Fruit fly (Drosophila melanogaster) S2 (cell line): ENCODE results near the gene Qtzl.

Experiments used
- CG8478 ChIP-seq: fragments of >200 bp; optimal IDR thresholded peaks from 2 replicates; lab custom pipeline; 2018
- CTCF ChIP-seq, 2 experiments: fragments of >200 bp; optimal IDR thresholded peaks; 2 replicates each; lab custom pipeline; 2018

Qtzl gene

dm6 chr2L:12003792-12004210, 8.3 kb downstream of the Qtzl start:
- TF ChIP-seq CTCF (optimal IDR thresholded peaks at IDR 0.05; lab: Kevin White, UChicago) = peak; percentile 88 to 97
- TF ChIP-seq CG8478 (lab: Kevin White, UChicago) = no peak

dm6 chr2L:12004211-12004979, 8.9 kb downstream of the Qtzl start:
- TF ChIP-seq CTCF (optimal IDR thresholded peaks at IDR 0.05; lab: Kevin White, UChicago) (no peak), CG8478 (lab: Kevin White, UChicago) (no peak)

dm6 chr2L:12005436-12006396, 10.2 kb downstream of the Qtzl start:
- TF ChIP-seq CG8478 (lab: Kevin White, UChicago) (no peak), CTCF (optimal IDR thresholded peaks at IDR 0.05; lab: Kevin White, UChicago) (no peak)

dm6 chr2L:12006397-12007330, 11.1 kb downstream of the Qtzl start:
- no peak for TF ChIP-seq CG8478 (lab: Kevin White, UChicago)
- TF ChIP-seq CTCF (optimal IDR thresholded peaks at IDR 0.05; lab: Kevin White, UChicago) = peak in 1 of 2 experiments; percentile 12

dm6 chr2L:12007331-12007791, 11.8 kb downstream of the Qtzl start:
- TF ChIP-seq CTCF (optimal IDR thresholded peaks at IDR 0.05; lab: Kevin White, UChicago) = peak; percentile 41 to 45
- TF ChIP-seq CG8478 (lab: Kevin White, UChicago) = no peak

dm6 chr2L:12007853-12008252, 12.3 kb downstream of the Qtzl start, which contains the start of gene Rh5:
Rh5 (plus strand) TSS chr2L:12008153.
- no peak for TF ChIP-seq CG8478 (lab: Kevin White, UChicago)
- no peak for TF ChIP-seq CTCF (optimal IDR thresholded peaks at IDR 0.05; lab: Kevin White, UChicago)

dm6 chr2L:12010100-12010876, 14.7 kb downstream of the Qtzl start:
- no peak for TF ChIP-seq CG8478 (lab: Kevin White, UChicago)
- peak; percentile 12 to 31 for TF ChIP-seq CTCF (optimal IDR thresholded peaks at IDR 0.05; lab: Kevin White, UChicago)

dm6 chr2L:12010877-12011666, 15.5 kb downstream of the Qtzl start:
- TF ChIP-seq CG8478 (lab: Kevin White, UChicago) (peak; percentile 73), CTCF (optimal IDR thresholded peaks at IDR 0.05; lab: Kevin White, UChicago) (peak in 1 of 2 experiments; percentile 28)

- no peak for TF ChIP-seq CG8478 (lab: Kevin White, UChicago)
- peak in 1 of 2 experiments; percentile 46 for TF ChIP-seq CTCF (optimal IDR thresholded peaks at IDR 0.05; lab: Kevin White, UChicago)
Measured at dm6 chr2L:12011682-12012655, 16.4 kb downstream of the Qtzl start.

- no peak for TF ChIP-seq CG8478 (lab: Kevin White, UChicago)
- TF ChIP-seq CTCF (optimal IDR thresholded peaks at IDR 0.05; lab: Kevin White, UChicago) = no peak
Measured at dm6 chr2L:12013243-12013642, 17.7 kb downstream of the Qtzl start.

dm6 chr2L:12013741-12014393, 18.3 kb downstream of the Qtzl start:
- TF ChIP-seq CTCF (optimal IDR thresholded peaks at IDR 0.05; lab: Kevin White, UChicago) (no peak), CG8478 (lab: Kevin White, UChicago) (no peak)
